Fruit fly (Drosophila melanogaster): ENCODE results near the gene CCT1.

Gene CCT1

dm6 chr3R:22465138-22465537 lies 26.1 kb downstream of the CCT1 start:
- TF ChIP-seq usp (GFP tag; optimal IDR thresholded peaks at IDR 0.05) (no peak), EcR (GFP tag; optimal IDR thresholded peaks at IDR 0.05) (no peak), CG8478 (optimal IDR thresholded peaks at IDR 0.05) (no peak), psq (optimal IDR thresholded peaks at IDR 0.05) (no peak), Dll (optimal IDR thresholded peaks at IDR 0.05) (no peak), pan (optimal IDR thresholded peaks at IDR 0.05) (no peak)

dm6 chr3R:22464611-22465113 lies 26.6 kb downstream of the CCT1 start, which contains the start of gene CG7054:
Gene CG7054, plus strand, starts transcription at chr3R:22464985.
- no peak for TF ChIP-seq Dll (optimal IDR thresholded peaks at IDR 0.05)
- no peak for TF ChIP-seq pan (optimal IDR thresholded peaks at IDR 0.05)
- TF ChIP-seq usp (GFP tag; optimal IDR thresholded peaks at IDR 0.05): no peak
- no peak for TF ChIP-seq psq (optimal IDR thresholded peaks at IDR 0.05)
- TF ChIP-seq EcR (GFP tag; optimal IDR thresholded peaks at IDR 0.05): no peak
- no peak for TF ChIP-seq CG8478 (optimal IDR thresholded peaks at IDR 0.05)

dm6 chr3R:22461673-22462585 lies 29.3 kb downstream of the CCT1 start, which contains the start of the genes Rpn7 and AP-2mu:
Gene Rpn7, minus strand, starts transcription at chr3R:22462054.
Gene AP-2mu, plus strand, starts transcription at chr3R:22462455.
- TF ChIP-seq Dll (optimal IDR thresholded peaks at IDR 0.05) (no peak), CG8478 (optimal IDR thresholded peaks at IDR 0.05) (no peak), EcR (GFP tag; optimal IDR thresholded peaks at IDR 0.05) (no peak), usp (GFP tag; optimal IDR thresholded peaks at IDR 0.05) (no peak), pan (optimal IDR thresholded peaks at IDR 0.05) (no peak), psq (optimal IDR thresholded peaks at IDR 0.05) (no peak)

- no peak for TF ChIP-seq pan (optimal IDR thresholded peaks at IDR 0.05)
- no peak for TF ChIP-seq CG8478 (optimal IDR thresholded peaks at IDR 0.05)
- TF ChIP-seq EcR (GFP tag; optimal IDR thresholded peaks at IDR 0.05): no peak
- no peak for TF ChIP-seq usp (GFP tag; optimal IDR thresholded peaks at IDR 0.05)
- TF ChIP-seq Dll (optimal IDR thresholded peaks at IDR 0.05): no peak
- no peak for TF ChIP-seq psq (optimal IDR thresholded peaks at IDR 0.05)
Observed at dm6 chr3R:22456007-22456406, 35.2 kb downstream of the CCT1 start.

dm6 chr3R:22455335-22455985 lies 35.8 kb downstream of the CCT1 start:
- TF ChIP-seq usp (GFP tag; optimal IDR thresholded peaks at IDR 0.05) (no peak), psq (optimal IDR thresholded peaks at IDR 0.05) (no peak), EcR (GFP tag; optimal IDR thresholded peaks at IDR 0.05) (no peak), Dll (optimal IDR thresholded peaks at IDR 0.05) (no peak), CG8478 (optimal IDR thresholded peaks at IDR 0.05) (no peak), pan (optimal IDR thresholded peaks at IDR 0.05) (no peak)

dm6 chr3R:22454397-22455334 lies 36.6 kb downstream of the CCT1 start:
- TF ChIP-seq Dll (optimal IDR thresholded peaks at IDR 0.05) (no peak), usp (GFP tag; optimal IDR thresholded peaks at IDR 0.05) (no peak), pan (optimal IDR thresholded peaks at IDR 0.05) (no peak), EcR (GFP tag; optimal IDR thresholded peaks at IDR 0.05) (no peak), CG8478 (optimal IDR thresholded peaks at IDR 0.05) (no peak), psq (optimal IDR thresholded peaks at IDR 0.05) (no peak)

- TF ChIP-seq usp (GFP tag; optimal IDR thresholded peaks at IDR 0.05) (no peak), Dll (optimal IDR thresholded peaks at IDR 0.05) (no peak), EcR (GFP tag; optimal IDR thresholded peaks at IDR 0.05) (no peak), CG8478 (optimal IDR thresholded peaks at IDR 0.05) (no peak), psq (optimal IDR thresholded peaks at IDR 0.05) (no peak), pan (optimal IDR thresholded peaks at IDR 0.05) (no peak)
Observed at dm6 chr3R:22449871-22450424, 41.3 kb downstream of the CCT1 start.

dm6 chr3R:22447874-22448254 lies 43.4 kb downstream of the CCT1 start, which contains the start of gene CG34376:
Gene CG34376, plus strand, starts transcription at chr3R:22448099.
- TF ChIP-seq EcR (GFP tag; optimal IDR thresholded peaks at IDR 0.05) (no peak), psq (optimal IDR thresholded peaks at IDR 0.05) (peak; percentile 61)

- TF ChIP-seq Dll (optimal IDR thresholded peaks at IDR 0.05) (no peak), EcR (GFP tag; optimal IDR thresholded peaks at IDR 0.05) (no peak), pan (optimal IDR thresholded peaks at IDR 0.05) (no peak), CG8478 (optimal IDR thresholded peaks at IDR 0.05) (no peak), psq (optimal IDR thresholded peaks at IDR 0.05) (no peak), usp (GFP tag; optimal IDR thresholded peaks at IDR 0.05) (no peak)
Observed at dm6 chr3R:22447195-22447873, 43.9 kb downstream of the CCT1 start, which contains the start of gene CG34288. Gene CG34288, minus strand, starts transcription at chr3R:22447263.

- no peak for TF ChIP-seq psq (optimal IDR thresholded peaks at IDR 0.05)
- TF ChIP-seq EcR (GFP tag; optimal IDR thresholded peaks at IDR 0.05): no peak
Observed at dm6 chr3R:22446493-22446892, 44.7 kb downstream of the CCT1 start, which contains the start of gene CG12499. Gene CG12499, minus strand, starts transcription at chr3R:22446587.

Data from whole organism.